Fruit fly (Drosophila melanogaster) Kc167 (cell line): ENCODE data around the gene CG7606.

Source experiments
- h ChIP-seq: fragments of >200 bp; optimal IDR thresholded peaks from 3 replicates; lab custom pipeline; 2018; ENCODE audit warnings: missing external identifiers
- insv ChIP-seq: fragments of >200 bp; optimal IDR thresholded peaks from 3 replicates; lab custom pipeline; 2018; ENCODE audit warnings: missing external identifiers
- psq ChIP-seq: fragments of >200 bp; optimal IDR thresholded peaks from 2 replicates; lab custom pipeline; 2017; ENCODE audit warnings: missing external identifiers
- ttk ChIP-seq: sonication (Bioruptor generic); optimal IDR thresholded peaks from 2 replicates; lab custom pipeline; 2017; ENCODE audit warnings: missing external identifiers

DNA sequence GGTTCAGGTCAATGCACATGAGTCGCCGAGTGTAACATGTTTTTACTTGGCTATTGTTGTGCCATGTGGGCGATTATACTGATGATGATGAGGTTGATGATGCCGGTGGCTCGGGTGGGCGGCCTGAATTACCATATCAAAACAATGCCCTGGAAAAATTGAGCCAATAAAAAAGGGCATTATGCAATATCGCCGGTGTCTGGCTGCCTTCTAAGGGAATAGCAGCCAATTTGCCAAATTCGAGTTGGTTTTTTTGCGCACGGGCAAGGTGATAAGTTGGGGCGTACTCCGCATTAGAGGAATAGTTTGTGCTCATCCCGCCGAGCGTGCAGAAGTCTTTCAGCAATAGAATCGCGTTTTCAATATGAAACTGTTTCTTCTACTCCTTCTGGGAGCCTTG, 12.7 kb downstream of the CG7606 start, which contains the start of gene CG14329:
- TF ChIP-seq psq (lab: Kevin White, UChicago): no peak
- TF ChIP-seq ttk (lab: Kevin White, UChicago): no peak
- TF ChIP-seq h (lab: Kevin White, UChicago): no peak
- TF ChIP-seq insv (lab: Kevin White, UChicago): no peak
